Fruit fly (Drosophila melanogaster): ENCODE measurements around the gene Sodq.

- no peak for TF ChIP-seq CG8478 (optimal IDR thresholded peaks at IDR 0.05)
- TF ChIP-seq CTCF (optimal IDR thresholded peaks at IDR 0.05): no peak
Observed at dm6 chr3R:25882606-25883266, 12.9 kb upstream of the Sodq start.
